Fruit fly (Drosophila melanogaster) whole organism, pupa: ENCODE data around the gene CG17118.

Source experiments
- CG10348 ChIP-seq: fragments of 200-800 bp; sonication (Bioruptor generic); IDR thresholded peaks from 2 replicates; pipeline ENCODE4 v1.3.6; 2022; ENCODE audit warnings: missing biosample characterization, missing genetic modification characterization
- CG13204 ChIP-seq: fragments of 200-800 bp; sonication (Bioruptor generic); optimal IDR thresholded peaks from 2 replicates; lab custom pipeline; 2018; ENCODE audit warnings: missing biosample characterization, mild to moderate bottlenecking, missing genetic modification characterization, moderate library complexity
- CG14655 ChIP-seq: fragments of 200-800 bp; sonication (Bioruptor generic); optimal IDR thresholded peaks from 3 replicates; lab custom pipeline; 2017; ENCODE audit warnings: mild to moderate bottlenecking, missing biosample characterization, missing genetic modification reagents, missing genetic modification characterization
- CG8301 ChIP-seq: fragments of 200-800 bp; sonication (Bioruptor generic); optimal IDR thresholded peaks from 2 replicates; lab custom pipeline; 2018; ENCODE audit warnings: missing biosample characterization, mild to moderate bottlenecking, missing genetic modification characterization
- CG9948 ChIP-seq: fragments of 200-800 bp; sonication (Bioruptor generic); optimal IDR thresholded peaks from 2 replicates; lab custom pipeline; 2018; ENCODE audit warnings: missing biosample characterization, mild to moderate bottlenecking, missing genetic modification characterization, moderate library complexity
- Ets98B ChIP-seq: fragments of 200-800 bp; sonication (Bioruptor generic); IDR thresholded peaks from 2 replicates; pipeline ENCODE4 v1.3.6; 2022; ENCODE audit warnings: missing biosample characterization, missing genetic modification characterization
- Pif1B ChIP-seq: fragments of 200-800 bp; sonication (Bioruptor generic); optimal IDR thresholded peaks from 3 replicates; lab custom pipeline; 2016; ENCODE audit warnings: missing biosample characterization, missing genetic modification characterization
- gl ChIP-seq: fragments of 200-800 bp; sonication (Bioruptor generic); optimal IDR thresholded peaks from 2 replicates; lab custom pipeline; 2018; ENCODE audit warnings: missing biosample characterization, mild to moderate bottlenecking, missing genetic modification characterization

DNA sequence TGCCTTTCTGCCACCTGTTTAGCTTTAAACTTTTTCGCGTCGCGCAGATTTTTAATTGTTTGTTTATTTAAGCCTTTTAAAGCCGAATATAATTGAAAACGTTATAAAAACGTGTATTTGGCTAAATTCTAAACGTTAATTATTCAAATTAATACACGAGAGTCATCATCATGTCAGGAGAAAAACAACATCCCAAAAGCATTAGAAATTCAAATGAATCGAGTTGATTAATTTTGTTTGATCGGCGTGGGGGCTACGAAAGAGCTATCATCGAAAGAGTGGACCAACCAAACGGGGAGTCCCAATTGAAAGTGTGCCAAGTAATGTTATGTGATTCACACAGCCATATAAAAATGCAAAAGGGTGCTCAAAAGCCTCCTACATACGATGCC lies 42.3 kb upstream of the CG17118 start:
- TF ChIP-seq CG13204 (GFP tag; lab: Kevin White, UChicago) = no peak
- no peak for TF ChIP-seq CG10348 (GFP tag; lab: Robert Waterston, UW)
- no peak for TF ChIP-seq CG8301 (tag; lab: Kevin White, UChicago)
- TF ChIP-seq gl (tag; lab: Kevin White, UChicago) = no peak
- TF ChIP-seq CG9948 (tag; lab: Kevin White, UChicago) = no peak
- TF ChIP-seq CG14655 = no peak
- no peak for TF ChIP-seq Ets98B (GFP tag; lab: Robert Waterston, UW)
- no peak for TF ChIP-seq Pif1B (GFP tag; lab: Kevin White, UChicago)
